Fruit fly (Drosophila melanogaster): ENCODE measurements around the gene RagA-B.

DNA sequence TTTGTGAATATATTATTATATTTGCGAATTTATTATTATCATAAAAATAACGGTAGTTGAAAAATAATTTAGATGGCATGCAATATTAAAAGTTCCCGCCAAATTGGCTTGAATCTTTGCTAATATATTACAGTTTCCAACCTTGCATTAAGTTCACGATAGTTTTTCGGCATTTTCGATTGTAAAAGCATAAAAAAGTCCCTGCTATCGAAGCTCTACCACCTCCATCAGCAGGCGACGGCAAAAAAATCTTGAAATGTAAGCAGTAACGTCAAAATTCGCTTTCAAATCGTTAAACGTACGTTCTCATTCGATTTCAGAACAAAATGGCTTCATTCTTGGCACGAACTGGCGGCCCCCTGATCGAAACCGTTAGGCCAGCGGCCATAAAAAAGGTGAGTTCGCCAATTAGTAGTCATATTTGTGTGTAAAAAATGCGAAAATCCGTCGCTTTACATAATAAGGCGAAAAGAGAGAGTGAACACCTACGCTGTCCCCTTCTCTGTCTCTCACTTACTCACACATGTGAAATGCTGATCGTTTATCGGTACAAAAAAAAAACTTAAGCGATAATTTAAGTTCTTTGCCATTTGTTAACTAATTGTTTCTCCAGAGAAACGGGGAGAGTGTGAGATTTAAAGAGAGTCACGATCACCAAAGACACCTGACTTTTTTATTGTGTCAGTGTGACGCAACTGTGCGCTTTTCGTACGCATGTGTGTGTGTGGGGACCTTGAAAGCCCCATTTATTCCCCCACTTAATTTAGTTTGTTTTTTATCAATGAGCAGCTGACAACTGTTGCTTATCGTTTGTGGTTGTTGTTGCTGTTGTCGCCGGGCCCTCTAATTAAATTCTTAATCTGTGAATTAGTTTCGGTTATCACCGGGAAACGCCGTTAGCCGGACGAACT is 45.4 kb downstream of the RagA-B start, which contains the start of gene ScsbetaA:
- TF ChIP-seq Myc (optimal IDR thresholded peaks at IDR 0.05) (no peak), psq (optimal IDR thresholded peaks at IDR 0.05) (no peak)

Measured in Kc167 (cell line).